Fruit fly (Drosophila melanogaster): ENCODE data around the gene vari.

dm6 chr2L:20808510-20809195 is 11.8 kb upstream of the vari start:
- TF ChIP-seq CG34367 (tag; optimal IDR thresholded peaks at IDR 0.05): no peak
- no peak for TF ChIP-seq CG14655 (GFP tag; optimal IDR thresholded peaks at IDR 0.05)
- TF ChIP-seq Pif1B (GFP tag; optimal IDR thresholded peaks at IDR 0.05): no peak

Measured in whole organism, pupa.